Fruit fly (Drosophila melanogaster): ENCODE results near the gene PolZ2.

Gene PolZ2

DNA sequence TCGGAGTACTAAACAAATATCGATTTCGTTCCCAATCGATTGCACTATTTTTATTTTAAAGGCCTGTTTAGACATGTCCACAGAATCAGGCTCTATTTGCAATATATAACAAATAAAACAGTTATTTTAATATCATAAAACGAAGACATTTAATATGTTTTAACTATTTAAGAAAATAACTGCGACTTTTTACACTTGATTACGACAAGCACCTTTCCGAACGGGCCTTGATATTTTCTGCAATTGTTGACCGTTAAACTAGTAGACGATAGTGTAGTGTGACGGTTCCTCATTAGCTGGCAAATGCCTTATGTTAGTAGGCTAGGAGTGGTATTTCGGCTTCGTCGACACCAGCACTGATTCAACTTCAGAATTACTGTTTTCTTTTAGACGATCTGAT lies 20.1 kb upstream of the PolZ2 start, which contains the start of the genes CG2931 and Rheb (continued):
- TF ChIP-seq Hr78 (GFP tag; optimal IDR thresholded peaks at IDR 0.05) (no peak), BtbVII (GFP tag; optimal IDR thresholded peaks at IDR 0.05) (no peak), CTCF (GFP tag; optimal IDR thresholded peaks at IDR 0.05) (peak; percentile 27), ranshi (GFP tag; IDR thresholded peaks at IDR 0.05) (0 out of 2 replicates have a peak, but pooled peaks have one; percentile 51), CG8944 (GFP tag; optimal IDR thresholded peaks at IDR 0.05) (no peak), CG7372 (GFP tag; IDR thresholded peaks at IDR 0.05) (peak; percentile 24; the same call in 1 of the 2 replicates), CG8478 (optimal IDR thresholded peaks at IDR 0.05) (no peak), CG33557 (GFP tag; optimal IDR thresholded peaks at IDR 0.05) (peak; percentile 44), sima (GFP tag; optimal IDR thresholded peaks at IDR 0.05) (no peak), CG30020 (tag; optimal IDR thresholded peaks at IDR 0.05) (peak; percentile 97), Usf (GFP tag; optimal IDR thresholded peaks at IDR 0.05) (no peak), E2f2 (GFP tag; IDR thresholded peaks at IDR 0.05) (peak; percentile 51; the same call in 1 of the 2 replicates), Dp (GFP tag; optimal IDR thresholded peaks at IDR 0.05) (peak; percentile 35), H2.0 (GFP tag; IDR thresholded peaks at IDR 0.05) (peak; percentile 49; the same call in 1 of the 2 replicates), Kr (GFP tag; optimal IDR thresholded peaks at IDR 0.05) (no peak), CG32767 (GFP tag; IDR thresholded peaks at IDR 0.05) (0 out of 2 replicates have a peak, but pooled peaks have one; percentile 18), Med (GFP tag) (peak; percentile 92), dati (GFP tag; IDR thresholded peaks at IDR 0.05) (no peak), CG11504 (tag; optimal IDR thresholded peaks at IDR 0.05) (no peak), repo (GFP tag; optimal IDR thresholded peaks at IDR 0.05) (no peak), CG43689 (GFP tag; IDR thresholded peaks at IDR 0.05) (no peak), Pdp1 (GFP tag; optimal IDR thresholded peaks at IDR 0.05) (peak; percentile 44 to 67), dpn (GFP tag; optimal IDR thresholded peaks at IDR 0.05) (peak; percentile 50 to 69), phol (tag; optimal IDR thresholded peaks at IDR 0.05) (peak; percentile 82), MESR4 (GFP tag; optimal IDR thresholded peaks at IDR 0.05) (peak; percentile 41), CG12219 (GFP tag; optimal IDR thresholded peaks at IDR 0.05) (no peak), CG11456 (GFP tag; IDR thresholded peaks at IDR 0.05) (0 out of 3 replicates have a peak, but pooled peaks have one; percentile 28), CG6683 (GFP tag; optimal IDR thresholded peaks at IDR 0.05) (peak; percentile 8), CG16779 (GFP tag; IDR thresholded peaks at IDR 0.05) (no peak), sim (GFP tag; IDR thresholded peaks at IDR 0.05) (no peak), inv (GFP tag; IDR thresholded peaks at IDR 0.05; ENCODE audit: partially characterized antibody) (peak; percentile 68), her (GFP tag; optimal IDR thresholded peaks at IDR 0.05) (no peak), CG13624 (GFP tag; optimal IDR thresholded peaks at IDR 0.05) (peak; percentile 30), CG6654 (GFP tag; optimal IDR thresholded peaks at IDR 0.05) (no peak), Sry-δ (GFP tag; optimal IDR thresholded peaks at IDR 0.05) (peak; percentile 80), dmrt99B (tag; optimal IDR thresholded peaks at IDR 0.05) (no peak), HLHmδ (GFP tag; optimal IDR thresholded peaks at IDR 0.05) (no peak), CG30403 (GFP tag; optimal IDR thresholded peaks at IDR 0.05) (peak; percentile 84), CG7357 (GFP tag; IDR thresholded peaks at IDR 0.05) (peak; percentile 74), Fer1 (GFP tag; optimal IDR thresholded peaks at IDR 0.05) (no peak), CG12391 (tag; optimal IDR thresholded peaks at IDR 0.05) (peak; percentile 81), Ptx1 (GFP tag; IDR thresholded peaks at IDR 0.05) (peak; percentile 79), Rx (GFP tag; IDR thresholded peaks at IDR 0.05) (peak; percentile 41), pb (GFP tag; optimal IDR thresholded peaks at IDR 0.05) (no peak), B-H2 (GFP tag; optimal IDR thresholded peaks at IDR 0.05) (peak; percentile 72), CG42726 (GFP tag; IDR thresholded peaks at IDR 0.05; ENCODE audit: partially characterized antibody) (peak; percentile 61; the same call in 1 of the 2 replicates), tll (GFP tag; optimal IDR thresholded peaks at IDR 0.05) (no peak), CG18476 (GFP tag; optimal IDR thresholded peaks at IDR 0.05) (peak; percentile 43), sisA (GFP tag; IDR thresholded peaks at IDR 0.05) (peak; percentile 69), CG4730 (GFP tag; IDR thresholded peaks at IDR 0.05) (peak; percentile 31; the same call in 1 of the 2 replicates), CG14667 (GFP tag; IDR thresholded peaks at IDR 0.05) (peak; percentile 56)

Data from whole organism, embryonic.